Fruit fly (Drosophila melanogaster) whole organism, embryonic: ENCODE data around the gene DppIII.

ENCODE experiments used
- Blimp-1 ChIP-seq: fragments of 200-800 bp; sonication (Bioruptor generic); optimal IDR thresholded peaks from 3 replicates; lab custom pipeline; 2018; ENCODE audit warnings: missing biosample characterization, missing genetic modification characterization, mild to moderate bottlenecking, moderate library complexity, missing genetic modification reagents
- CG15479 ChIP-seq: fragments of 200-800 bp; sonication (Bioruptor generic); optimal IDR thresholded peaks from 3 replicates; lab custom pipeline; 2019; ENCODE audit warnings: missing biosample characterization, mild to moderate bottlenecking, missing genetic modification characterization, moderate library complexity
- CG1602 ChIP-seq: fragments of 200-800 bp; sonication (Bioruptor generic); optimal IDR thresholded peaks from 3 replicates; lab custom pipeline; 2016; ENCODE audit warnings: missing biosample characterization, missing genetic modification characterization
- CG32772 ChIP-seq: fragments of 200-800 bp; sonication (Bioruptor generic); IDR thresholded peaks from 2 replicates; pipeline ENCODE4 v1.3.6; 2022; ENCODE audit warnings: missing biosample characterization, missing genetic modification characterization
- CG3838 ChIP-seq: fragments of 200-800 bp; sonication (Bioruptor generic); optimal IDR thresholded peaks from 3 replicates; lab custom pipeline; 2016; ENCODE audit warnings: missing biosample characterization, missing genetic modification characterization
- CG3995 ChIP-seq: fragments of 200-800 bp; sonication (Bioruptor generic); optimal IDR thresholded peaks from 3 replicates; lab custom pipeline; 2016; ENCODE audit warnings: missing biosample characterization, missing genetic modification characterization
- CG7786 ChIP-seq: fragments of 200-800 bp; sonication (Bioruptor generic); optimal IDR thresholded peaks from 2 replicates; lab custom pipeline; 2016; ENCODE audit warnings: missing biosample characterization, missing genetic modification characterization
- Med ChIP-seq: fragments of 200-800 bp; sonication (Bioruptor generic); peaks from one replicate; lab custom pipeline; 2016; ENCODE audit warnings: missing biosample characterization, missing genetic modification characterization, mild to moderate bottlenecking, inconsistent platforms, moderate library complexity
- lov ChIP-seq, 2 experiments: fragments of 200-800 bp in 1 of 2; fragments of >200 bp in 1 of 2; sonication (Bioruptor generic) in 1 of 2; IDR thresholded peaks in 1 of 2; optimal IDR thresholded peaks in 1 of 2; 2 replicates in 1 of 2; 3 replicates in 1 of 2; pipeline versions ENCODE4 v1.3.6 to Lab custom; 2017 to 2022; ENCODE audit warnings: missing biosample characterization in 1 of 2, missing genetic modification characterization in 1 of 2
- pnt ChIP-seq: fragments of 200-800 bp; sonication (Bioruptor generic); optimal IDR thresholded peaks from 3 replicates; lab custom pipeline; 2016; ENCODE audit warnings: missing biosample characterization, missing genetic modification characterization
- tap ChIP-seq: fragments of 200-800 bp; optimal IDR thresholded peaks from 3 replicates; lab custom pipeline; 2019; ENCODE audit warnings: missing biosample characterization, mild to moderate bottlenecking, missing genetic modification characterization, moderate library complexity

DNA sequence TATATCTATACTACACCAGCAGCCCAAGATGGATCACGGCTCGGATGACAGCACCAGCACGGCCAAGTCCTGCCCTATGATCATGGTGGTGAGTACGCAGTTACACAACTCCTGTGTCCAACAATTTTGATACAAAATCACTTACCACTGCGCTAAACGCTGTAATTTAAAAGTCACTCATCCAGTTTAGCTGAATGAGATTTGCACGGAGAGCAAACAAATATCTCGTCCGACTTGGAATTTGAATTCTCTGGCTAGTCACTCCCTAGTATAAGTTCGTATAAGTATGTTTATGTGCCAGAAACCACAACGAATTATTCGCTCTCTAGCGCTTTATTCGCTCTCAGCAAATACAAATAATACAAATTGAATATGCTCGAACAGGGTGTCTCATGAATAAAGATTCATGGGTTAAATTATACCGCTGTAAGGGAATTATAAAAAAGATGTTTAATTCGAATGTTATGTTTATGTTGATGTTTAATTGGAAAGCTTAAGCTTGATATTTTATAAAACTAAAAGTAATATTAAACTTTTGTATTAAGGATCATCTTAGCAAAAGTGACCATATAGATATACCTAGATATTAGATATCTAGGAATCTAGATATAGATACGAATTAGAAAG, 26.4 kb upstream of the DppIII start:
- no peak for TF ChIP-seq pnt
- TF ChIP-seq lov (optimal IDR thresholded peaks at IDR 0.05; lab: Kevin White, UChicago): no peak
- no peak for TF ChIP-seq lov (GFP tag; IDR thresholded peaks at IDR 0.05; lab: Robert Waterston, UW)
- TF ChIP-seq Med (GFP tag; lab: Kevin White, UChicago): peak; percentile 79
- no peak for TF ChIP-seq CG7786 (GFP tag; lab: Kevin White, UChicago)
- TF ChIP-seq CG1602 (GFP tag; lab: Kevin White, UChicago): no peak
- TF ChIP-seq CG3995 (GFP tag; lab: Kevin White, UChicago): no peak
- TF ChIP-seq CG15479 (GFP tag; lab: Kevin White, UChicago): peak; percentile 13
- TF ChIP-seq Blimp-1 (GFP tag; lab: Kevin White, UChicago): no peak
- TF ChIP-seq tap (tag; lab: Kevin White, UChicago): no peak
- no peak for TF ChIP-seq CG3838 (GFP tag; lab: Kevin White, UChicago)
- no peak for TF ChIP-seq CG32772 (GFP tag; lab: Robert Waterston, UW)
